Worm (Caenorhabditis elegans): Measurements from ENCODE around the gene Y55D5A.1.

The Y55D5A.1 gene

DNA sequence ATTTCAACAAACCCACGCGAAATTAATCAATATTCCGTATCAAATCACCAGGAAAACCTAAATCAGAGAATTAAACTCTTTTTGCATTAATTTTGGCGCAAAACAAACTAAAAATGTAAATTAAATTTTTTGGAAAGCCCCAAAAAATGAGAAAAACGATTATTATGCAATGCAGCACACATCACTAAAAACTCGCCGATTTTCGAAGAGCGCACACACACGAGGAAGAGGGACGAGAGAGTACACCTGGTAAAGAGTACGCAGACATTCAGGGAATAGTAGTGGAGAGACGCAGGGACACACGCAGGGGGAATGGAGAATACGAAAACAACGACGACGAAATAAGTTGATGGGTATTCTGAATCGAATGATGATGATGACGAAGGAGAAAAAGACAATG lies 53.8 kb downstream of the Y55D5A.1 start:
- TF ChIP-seq W03F9.2 (tag; optimal IDR thresholded peaks at IDR 0.05) = no peak
- TF ChIP-seq him-1 (tag; optimal IDR thresholded peaks at IDR 0.05) = no peak
- TF ChIP-seq dao-5 (tag; optimal IDR thresholded peaks at IDR 0.05) = no peak

DNA sequence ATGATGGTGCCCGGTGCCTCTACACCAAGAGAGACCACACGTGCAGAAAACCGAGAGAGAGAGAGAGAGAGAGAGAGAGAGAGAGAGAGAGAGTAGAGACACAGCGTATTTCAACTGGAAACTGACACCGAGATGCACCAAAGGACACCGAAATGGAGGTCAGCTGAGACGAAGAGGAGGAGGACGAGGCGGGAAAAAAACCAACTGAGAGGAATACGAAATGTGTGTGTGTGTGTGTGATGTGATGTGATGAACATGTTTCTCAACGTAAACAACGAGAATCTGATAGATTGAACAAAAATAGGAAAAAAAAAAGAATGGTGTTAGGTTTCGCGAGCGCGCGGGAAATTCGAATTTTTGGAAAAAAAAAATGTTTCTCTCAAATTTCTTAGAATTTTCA lies 55.1 kb downstream of the Y55D5A.1 start:
- TF ChIP-seq W03F9.2 (tag; optimal IDR thresholded peaks at IDR 0.05) = no peak
- TF ChIP-seq him-1 (tag; optimal IDR thresholded peaks at IDR 0.05) = no peak
- TF ChIP-seq dao-5 (tag; optimal IDR thresholded peaks at IDR 0.05) = no peak

All from whole organism, L4/young adult.